Fruit fly (Drosophila melanogaster) whole organism, embryonic: ENCODE measurements around the gene RpL10.
A peak's percentile ranks its signal among the peaks of the same experiment; 100 is the strongest.

Source experiments
- CG13123 ChIP-seq: fragments of 200-800 bp; sonication (Bioruptor generic); optimal IDR thresholded peaks from 2 replicates; lab custom pipeline; 2016; ENCODE audit warnings: missing biosample characterization, missing genetic modification characterization
- CG16813 ChIP-seq: fragments of 200-800 bp; sonication (Bioruptor generic); IDR thresholded peaks from 3 replicates; pipeline ENCODE4 v1.3.6; 2022; ENCODE audit warnings: missing biosample characterization, missing genetic modification characterization; ENCODE audit not compliant: partially characterized antibody
- CG17568 ChIP-seq: fragments of 200-800 bp; sonication (Bioruptor generic); optimal IDR thresholded peaks from 2 replicates; lab custom pipeline; 2018; ENCODE audit warnings: missing biosample characterization, mild to moderate bottlenecking, missing genetic modification characterization, moderate library complexity
- CG18476 ChIP-seq: fragments of 200-800 bp; sonication (Bioruptor generic); optimal IDR thresholded peaks from 2 replicates; lab custom pipeline; 2016; ENCODE audit warnings: missing biosample characterization, mild to moderate bottlenecking, missing genetic modification characterization
- CG31441 ChIP-seq: fragments of 200-800 bp; sonication (Bioruptor generic); IDR thresholded peaks from 2 replicates; pipeline ENCODE4 v1.3.6; 2022; ENCODE audit warnings: missing biosample characterization, missing genetic modification characterization
- CG3838 ChIP-seq: fragments of 200-800 bp; sonication (Bioruptor generic); optimal IDR thresholded peaks from 3 replicates; lab custom pipeline; 2016; ENCODE audit warnings: missing biosample characterization, missing genetic modification characterization
- CG3847 ChIP-seq: fragments of 200-800 bp; sonication (Bioruptor generic); IDR thresholded peaks from 2 replicates; pipeline ENCODE4 v1.3.6; 2022; ENCODE audit warnings: missing biosample characterization, missing genetic modification characterization
- CG6683 ChIP-seq: fragments of 200-800 bp; sonication (Bioruptor generic); optimal IDR thresholded peaks from 2 replicates; lab custom pipeline; 2017; ENCODE audit warnings: missing biosample characterization, mild to moderate bottlenecking, missing genetic modification characterization, missing genetic modification reagents
- CG7556 ChIP-seq: fragments of 200-800 bp; sonication (Bioruptor generic); optimal IDR thresholded peaks from 2 replicates; lab custom pipeline; 2017; ENCODE audit warnings: missing biosample characterization, mild to moderate bottlenecking, missing genetic modification characterization
- CG7786 ChIP-seq: fragments of 200-800 bp; sonication (Bioruptor generic); optimal IDR thresholded peaks from 2 replicates; lab custom pipeline; 2016; ENCODE audit warnings: missing biosample characterization, missing genetic modification characterization
- CG7928 ChIP-seq: fragments of 200-800 bp; sonication (Bioruptor generic); optimal IDR thresholded peaks from 2 replicates; lab custom pipeline; 2017; ENCODE audit warnings: missing biosample characterization, mild to moderate bottlenecking, missing genetic modification characterization
- CG8359 ChIP-seq: fragments of 200-800 bp; sonication (Bioruptor generic); optimal IDR thresholded peaks from 2 replicates; lab custom pipeline; 2017; ENCODE audit warnings: missing biosample characterization, mild to moderate bottlenecking, missing genetic modification characterization, borderline replicate concordance
- CG9609 ChIP-seq: fragments of 200-800 bp; sonication (Bioruptor generic); optimal IDR thresholded peaks from 3 replicates; lab custom pipeline; 2016; ENCODE audit warnings: missing biosample characterization, missing genetic modification characterization
- CG9727 ChIP-seq: fragments of 200-800 bp; sonication (Bioruptor generic); optimal IDR thresholded peaks from 3 replicates; lab custom pipeline; 2017; ENCODE audit warnings: missing biosample characterization, mild to moderate bottlenecking, missing genetic modification characterization
- CG9797 ChIP-seq: fragments of 200-800 bp; sonication (Bioruptor generic); optimal IDR thresholded peaks from 3 replicates; lab custom pipeline; 2018; ENCODE audit warnings: missing biosample characterization, mild to moderate bottlenecking, missing genetic modification characterization
- Camta ChIP-seq: fragments of 200-800 bp; sonication (Bioruptor generic); optimal IDR thresholded peaks from 2 replicates; lab custom pipeline; 2016; ENCODE audit warnings: missing biosample characterization, missing genetic modification characterization
- Dbx ChIP-seq: fragments of 200-800 bp; sonication (Bioruptor generic); IDR thresholded peaks from 3 replicates; pipeline ENCODE4 v1.3.6; 2022; ENCODE audit warnings: missing biosample characterization, missing genetic modification characterization
- Dip3 ChIP-seq: fragments of 200-800 bp; sonication (Bioruptor generic); optimal IDR thresholded peaks from 3 replicates; lab custom pipeline; 2016; ENCODE audit warnings: missing biosample characterization, missing genetic modification characterization
- Fer3 ChIP-seq: fragments of 200-800 bp; sonication (Bioruptor generic); optimal IDR thresholded peaks from 2 replicates; lab custom pipeline; 2018; ENCODE audit warnings: missing biosample characterization, mild to moderate bottlenecking, missing genetic modification characterization, moderate library complexity
- Hmr ChIP-seq: fragments of 200-800 bp; sonication (Bioruptor generic); optimal IDR thresholded peaks from 3 replicates; lab custom pipeline; 2017; ENCODE audit warnings: mild to moderate bottlenecking, missing biosample characterization, missing genetic modification reagents, missing genetic modification characterization
- Hr39 ChIP-seq: fragments of >200 bp; optimal IDR thresholded peaks from 2 replicates; lab custom pipeline; 2017
- Hr78 ChIP-seq, 2 experiments: fragments of 200-800 bp in 1 of 2; fragments of >200 bp in 1 of 2; sonication (Bioruptor generic) in 1 of 2; optimal IDR thresholded peaks; 2 replicates each; lab custom pipeline; 2017 to 2019; ENCODE audit warnings: missing biosample characterization in 2 of 2, missing genetic modification characterization in 2 of 2, mild to moderate bottlenecking in 1 of 2, moderate library complexity in 1 of 2
- Jarid2 ChIP-seq: fragments of 200-800 bp; sonication (Bioruptor generic); optimal IDR thresholded peaks from 3 replicates; lab custom pipeline; 2017; ENCODE audit warnings: mild to moderate bottlenecking, missing biosample characterization, missing genetic modification reagents, missing genetic modification characterization
- Kr ChIP-seq: fragments of 200-800 bp; sonication (Bioruptor generic); optimal IDR thresholded peaks from 2 replicates; lab custom pipeline; 2017; ENCODE audit warnings: missing biosample characterization, mild to moderate bottlenecking, missing genetic modification characterization
- Lhr ChIP-seq: fragments of 200-800 bp; sonication (Bioruptor generic); optimal IDR thresholded peaks from 3 replicates; lab custom pipeline; 2017; ENCODE audit warnings: mild to moderate bottlenecking, missing biosample characterization, missing genetic modification reagents, missing genetic modification characterization
- MBD-R2 ChIP-seq: fragments of 200-800 bp; sonication (Bioruptor generic); IDR thresholded peaks from 2 replicates; pipeline ENCODE4 v1.3.6; 2022; ENCODE audit warnings: missing biosample characterization, missing genetic modification characterization
- Max ChIP-seq: fragments of 200-800 bp; sonication (Bioruptor generic); optimal IDR thresholded peaks from 2 replicates; lab custom pipeline; 2016; ENCODE audit warnings: missing biosample characterization, mild to moderate bottlenecking, missing genetic modification characterization
- Myb ChIP-seq: fragments of 200-800 bp; sonication (Bioruptor generic); optimal IDR thresholded peaks from 2 replicates; lab custom pipeline; 2016; ENCODE audit warnings: missing biosample characterization, missing genetic modification characterization
- Sox100B ChIP-seq: fragments of 200-800 bp; sonication (Bioruptor generic); optimal IDR thresholded peaks from 3 replicates; lab custom pipeline; 2018; ENCODE audit warnings: missing biosample characterization, mild to moderate bottlenecking, missing genetic modification characterization
- al ChIP-seq: fragments of 200-800 bp; sonication (Bioruptor generic); IDR thresholded peaks from 2 replicates; pipeline ENCODE4 v1.3.6; 2022; ENCODE audit warnings: missing biosample characterization, missing genetic modification characterization
- bab2 ChIP-seq: fragments of 200-800 bp; sonication (Bioruptor generic); optimal IDR thresholded peaks from 2 replicates; lab custom pipeline; 2016; ENCODE audit warnings: missing biosample characterization, missing genetic modification characterization
- bowl ChIP-seq: fragments of 200-800 bp; sonication (Bioruptor generic); IDR thresholded peaks from 2 replicates; pipeline ENCODE4 v1.3.6; 2022; ENCODE audit warnings: missing biosample characterization, missing genetic modification characterization
- br ChIP-seq: fragments of >200 bp; optimal IDR thresholded peaks from 2 replicates; lab custom pipeline; 2017
- bsh ChIP-seq, 2 experiments: fragments of 200-800 bp; sonication (Bioruptor generic); optimal IDR thresholded peaks; 2 replicates each; lab custom pipeline; 2017 to 2018; ENCODE audit warnings: mild to moderate bottlenecking in 2 of 2, missing biosample characterization in 2 of 2, missing genetic modification characterization in 2 of 2, moderate library complexity in 1 of 2
- dimm ChIP-seq: fragments of 200-800 bp; sonication (Bioruptor generic); IDR thresholded peaks from 2 replicates; pipeline ENCODE4 v1.3.6; 2022; ENCODE audit warnings: missing biosample characterization, missing genetic modification characterization
- disco-r ChIP-seq: fragments of 200-800 bp; sonication (Bioruptor generic); optimal IDR thresholded peaks from 2 replicates; lab custom pipeline; 2016; ENCODE audit warnings: missing biosample characterization, missing genetic modification characterization
- dysf ChIP-seq: fragments of 200-800 bp; sonication (Bioruptor generic); IDR thresholded peaks from 3 replicates; pipeline ENCODE4 v1.3.6; 2022; ENCODE audit warnings: missing biosample characterization, missing genetic modification characterization
- fd102C ChIP-seq: fragments of 200-800 bp; sonication (Bioruptor generic); optimal IDR thresholded peaks from 2 replicates; lab custom pipeline; 2018; ENCODE audit warnings: missing biosample characterization, mild to moderate bottlenecking, missing genetic modification characterization, moderate library complexity
- gfzf ChIP-seq: fragments of 200-800 bp; sonication (Bioruptor generic); optimal IDR thresholded peaks from 2 replicates; lab custom pipeline; 2016; ENCODE audit warnings: missing biosample characterization, mild to moderate bottlenecking, missing genetic modification characterization, moderate library complexity
- hkb ChIP-seq, 2 experiments: fragments of 200-800 bp in 1 of 2; fragments of >200 bp in 1 of 2; sonication (Bioruptor generic) in 1 of 2; IDR thresholded peaks in 1 of 2; optimal IDR thresholded peaks in 1 of 2; 2 replicates each; pipeline versions ENCODE4 v1.3.6 to Lab custom; 2017 to 2022; ENCODE audit warnings: missing biosample characterization in 1 of 2, missing genetic modification characterization in 1 of 2
- ind ChIP-seq: fragments of 200-800 bp; sonication (Bioruptor generic); optimal IDR thresholded peaks from 3 replicates; lab custom pipeline; 2016; ENCODE audit warnings: missing biosample characterization, missing genetic modification characterization
- ken ChIP-seq: fragments of 200-800 bp; sonication (Bioruptor generic); IDR thresholded peaks from 3 replicates; pipeline ENCODE4 v1.3.6; 2022; ENCODE audit warnings: missing biosample characterization, missing genetic modification characterization
- klu ChIP-seq: fragments of 200-800 bp; sonication (Bioruptor generic); IDR thresholded peaks from 2 replicates; pipeline ENCODE4 v1.3.6; 2022; ENCODE audit warnings: missing biosample characterization, missing genetic modification characterization
- oc ChIP-seq: fragments of 200-800 bp; sonication (Bioruptor generic); optimal IDR thresholded peaks from 2 replicates; lab custom pipeline; 2018; ENCODE audit warnings: missing biosample characterization, mild to moderate bottlenecking, missing genetic modification characterization, moderate library complexity
- p53 ChIP-seq: fragments of 200-800 bp; sonication (Bioruptor generic); optimal IDR thresholded peaks from 2 replicates; lab custom pipeline; 2016; ENCODE audit warnings: missing biosample characterization, missing genetic modification characterization
- psq ChIP-seq: fragments of 200-800 bp; sonication (Bioruptor generic); optimal IDR thresholded peaks from 2 replicates; lab custom pipeline; 2017; ENCODE audit warnings: missing biosample characterization, missing genetic modification characterization
- schlank ChIP-seq: fragments of 200-800 bp; sonication (Bioruptor generic); optimal IDR thresholded peaks from 2 replicates; lab custom pipeline; 2018; ENCODE audit warnings: missing biosample characterization, mild to moderate bottlenecking, missing genetic modification characterization
- ssp ChIP-seq: fragments of 200-800 bp; sonication (Bioruptor generic); IDR thresholded peaks from 2 replicates; pipeline ENCODE4 v1.3.6; 2022; ENCODE audit warnings: missing biosample characterization, missing genetic modification characterization
- vnd ChIP-seq: fragments of 200-800 bp; sonication (Bioruptor generic); IDR thresholded peaks from 3 replicates; pipeline ENCODE4 v1.3.6; 2022; ENCODE audit warnings: missing biosample characterization, missing genetic modification characterization; ENCODE audit not compliant: partially characterized antibody
- zen ChIP-seq: fragments of 200-800 bp; sonication (Bioruptor generic); optimal IDR thresholded peaks from 3 replicates; lab custom pipeline; 2018; ENCODE audit warnings: missing biosample characterization, mild to moderate bottlenecking, missing genetic modification characterization, moderate library complexity
- zf30C ChIP-seq: fragments of 200-800 bp; sonication (Bioruptor generic); optimal IDR thresholded peaks from 3 replicates; lab custom pipeline; 2018; ENCODE audit warnings: missing biosample characterization, mild to moderate bottlenecking, missing genetic modification characterization

The RpL10 gene

DNA sequence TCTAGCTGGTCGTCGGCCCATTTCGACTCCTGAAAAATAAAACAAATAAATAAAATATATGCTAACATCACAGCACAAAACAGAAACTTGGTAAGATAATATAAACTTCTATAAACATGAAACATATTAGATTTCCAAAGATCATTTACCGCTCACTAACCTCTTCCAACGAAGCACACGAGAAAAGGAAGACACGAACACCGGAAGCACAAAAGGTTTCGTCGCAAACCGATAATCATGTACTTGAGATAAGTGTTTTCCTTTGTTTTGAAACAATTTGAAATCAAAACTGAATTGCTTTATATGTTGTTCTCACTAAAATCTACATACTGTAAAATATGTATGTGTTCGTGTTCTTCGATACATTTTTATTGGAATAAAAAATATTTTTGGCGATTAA lies at the start of gene RpL10 (continued):
- TF ChIP-seq CG3838 (no peak), dysf (GFP tag; lab: Robert Waterston, UW) (no peak; the same call in 2 of the 3 replicates), dimm (GFP tag; lab: Robert Waterston, UW) (no peak), CG17568 (GFP tag; lab: Kevin White, UChicago) (peak; percentile 45), CG3847 (no peak), fd102C (GFP tag; lab: Kevin White, UChicago) (peak; percentile 6), CG6683 (no peak), CG9727 (GFP tag; lab: Kevin White, UChicago) (no peak), Max (GFP tag; lab: Kevin White, UChicago) (peak; percentile 4), Sox100B (GFP tag; lab: Kevin White, UChicago) (peak; percentile 47), al (GFP tag; lab: Robert Waterston, UW) (no peak), ssp (GFP tag; lab: Robert Waterston, UW) (peak; percentile 99), CG7786 (GFP tag; lab: Kevin White, UChicago) (no peak), CG16813 (no peak), CG31441 (no peak; the same call in 1 of the 2 replicates), Myb (GFP tag; lab: Kevin White, UChicago) (no peak), klu (GFP tag; lab: Robert Waterston, UW) (no peak), zf30C (no peak), oc (no peak), CG13123 (GFP tag; lab: Kevin White, UChicago) (no peak), ind (GFP tag; lab: Kevin White, UChicago) (no peak), schlank (tag; lab: Kevin White, UChicago) (peak; percentile 22), ken (GFP tag; lab: Robert Waterston, UW) (no peak), Camta (GFP tag; lab: Kevin White, UChicago) (peak; percentile 36), Hr39 (lab: Kevin White, UChicago) (no peak), Fer3 (tag; lab: Kevin White, UChicago) (peak; percentile 61), CG9609 (GFP tag; lab: Kevin White, UChicago) (peak; percentile 25), zen (peak; percentile 65), Dip3 (GFP tag; lab: Kevin White, UChicago) (peak; percentile 38), CG8359 (GFP tag; lab: Kevin White, UChicago) (peak; percentile 32), bsh (GFP tag; optimal IDR thresholded peaks at IDR 0.05; lab: Kevin White, UChicago) (peak in 1 of 2 experiments; percentile 41), Hr78 (GFP tag; optimal IDR thresholded peaks at IDR 0.05; lab: Kevin White, UChicago) (no peak), Kr (GFP tag; lab: Kevin White, UChicago) (no peak), gfzf (GFP tag; lab: Kevin White, UChicago) (no peak), Jarid2 (GFP tag; lab: Kevin White, UChicago) (no peak), Dbx (GFP tag; lab: Robert Waterston, UW) (no peak), bab2 (GFP tag; lab: Kevin White, UChicago) (no peak), CG9797 (no peak), vnd (no peak), disco-r (GFP tag; lab: Kevin White, UChicago) (peak; percentile 16), CG18476 (GFP tag; lab: Kevin White, UChicago) (no peak), hkb (optimal IDR thresholded peaks at IDR 0.05; lab: Kevin White, UChicago) (no peak), hkb (GFP tag; IDR thresholded peaks at IDR 0.05; lab: Robert Waterston, UW) (peak; percentile 34), CG7556 (GFP tag; lab: Kevin White, UChicago) (no peak), MBD-R2 (no peak; the same call in 1 of the 2 replicates), CG7928 (GFP tag; lab: Kevin White, UChicago) (no peak), psq (GFP tag; lab: Kevin White, UChicago) (peak; percentile 25), br (lab: Kevin White, UChicago) (no peak), bowl (GFP tag; lab: Robert Waterston, UW) (no peak), Hmr (GFP tag; lab: Kevin White, UChicago) (no peak), p53 (GFP tag; lab: Kevin White, UChicago) (no peak), Lhr (GFP tag; lab: Kevin White, UChicago) (peak; percentile 54)
